Fruit fly (Drosophila melanogaster): ENCODE results near the gene aay.

The aay gene

DNA sequence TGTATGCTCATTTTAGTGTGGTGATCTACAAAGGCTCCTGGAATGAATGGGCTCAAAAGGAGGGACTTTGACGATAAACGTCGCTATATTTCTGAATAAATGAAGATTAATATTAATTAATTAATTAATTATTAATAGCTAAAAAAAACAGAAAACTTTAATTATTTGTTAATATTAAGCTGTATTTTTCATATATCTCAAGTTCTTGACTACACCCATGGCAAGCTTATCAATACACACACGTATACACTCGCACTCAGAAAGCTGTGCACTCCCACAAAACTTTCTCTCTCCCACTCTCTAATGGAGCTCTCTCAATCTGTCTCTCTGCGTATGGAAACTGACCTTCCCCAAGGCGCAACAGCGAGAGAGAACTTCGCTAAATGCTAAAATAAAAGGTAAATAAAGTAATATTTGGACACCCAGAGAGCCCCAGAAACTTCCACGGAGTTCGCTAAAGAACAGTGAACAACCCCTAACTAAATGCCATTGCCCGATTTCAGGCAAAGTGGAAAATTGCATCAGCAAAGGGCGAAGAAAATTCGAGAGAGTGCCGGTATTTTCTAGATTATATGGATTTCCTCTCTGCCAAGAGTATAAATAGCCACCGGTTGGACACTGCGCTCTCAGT lies 49.6 kb upstream of the aay start (continued):
- TF ChIP-seq cad (GFP tag; optimal IDR thresholded peaks at IDR 0.05), result no peak
- no peak for TF ChIP-seq Tbp (GFP tag; optimal IDR thresholded peaks at IDR 0.05)
- TF ChIP-seq NfI (GFP tag; optimal IDR thresholded peaks at IDR 0.05), result peak; percentile 67
- no peak for TF ChIP-seq Dfd (GFP tag; optimal IDR thresholded peaks at IDR 0.05)
- TF ChIP-seq HmgZ (tag; optimal IDR thresholded peaks at IDR 0.05), result peak; percentile 4
- TF ChIP-seq CG16863 (GFP tag; optimal IDR thresholded peaks at IDR 0.05), result peak; percentile 13
- TF ChIP-seq Optix (GFP tag; IDR thresholded peaks at IDR 0.05), result peak; percentile 56; the same call in 1 of the 3 replicates
- TF ChIP-seq Nf-YB (GFP tag; optimal IDR thresholded peaks at IDR 0.05), result peak; percentile 30
- TF ChIP-seq sr (GFP tag; IDR thresholded peaks at IDR 0.05), result peak; percentile 23; the same call in 1 of the 3 replicates
- peak; percentile 31 for TF ChIP-seq salm (tag; optimal IDR thresholded peaks at IDR 0.05)
- TF ChIP-seq Neu2 (GFP tag; optimal IDR thresholded peaks at IDR 0.05; ENCODE audit: borderline replicate concordance), result no peak
- TF ChIP-seq CG12299 (tag; optimal IDR thresholded peaks at IDR 0.05), result peak; percentile 12
- peak; percentile 70; the same call in 1 of the 2 replicates for TF ChIP-seq CG14014 (GFP tag; IDR thresholded peaks at IDR 0.05)
- TF ChIP-seq Ets65A (GFP tag), result no peak
- peak; percentile 76 for TF ChIP-seq cwo (GFP tag; optimal IDR thresholded peaks at IDR 0.05)
- TF ChIP-seq CG7928 (GFP tag; optimal IDR thresholded peaks at IDR 0.05), result peak; percentile 33
- peak; percentile 73 for TF ChIP-seq PHDP (tag; optimal IDR thresholded peaks at IDR 0.05)
- no peak for TF ChIP-seq Kr (GFP tag; optimal IDR thresholded peaks at IDR 0.05)
- TF ChIP-seq MBD-R2 (GFP tag; IDR thresholded peaks at IDR 0.05), result peak; percentile 44
- TF ChIP-seq zen2 (GFP tag; IDR thresholded peaks at IDR 0.05; ENCODE audit: partially characterized antibody), result peak; percentile 28; the same call in 1 of the 3 replicates
- TF ChIP-seq Doc2 (GFP tag; IDR thresholded peaks at IDR 0.05), result no peak
- TF ChIP-seq pum (GFP tag; optimal IDR thresholded peaks at IDR 0.05), result no peak
- peak; percentile 58 for TF ChIP-seq CG11696 (GFP tag; IDR thresholded peaks at IDR 0.05)
- TF ChIP-seq danr (GFP tag; IDR thresholded peaks at IDR 0.05), result peak; percentile 69
- no peak for TF ChIP-seq CG13123 (GFP tag; optimal IDR thresholded peaks at IDR 0.05)
- TF ChIP-seq CG9817 (tag; optimal IDR thresholded peaks at IDR 0.05), result peak; percentile 39
- TF ChIP-seq CG42726 (GFP tag; IDR thresholded peaks at IDR 0.05; ENCODE audit: partially characterized antibody), result no peak
- TF ChIP-seq prd (optimal IDR thresholded peaks at IDR 0.05), result no peak
- TF ChIP-seq prd (GFP tag; IDR thresholded peaks at IDR 0.05), result peak; percentile 60
- peak; percentile 75 for TF ChIP-seq CG31441 (GFP tag; IDR thresholded peaks at IDR 0.05)
- TF ChIP-seq Nf-YA (GFP tag; IDR thresholded peaks at IDR 0.05), result peak; percentile 28; the same call in 1 of the 2 replicates
- no peak for TF ChIP-seq ems (GFP tag; optimal IDR thresholded peaks at IDR 0.05)
- peak; percentile 49 for TF ChIP-seq CG12155 (GFP tag; optimal IDR thresholded peaks at IDR 0.05)
- TF ChIP-seq CG11398 (GFP tag; optimal IDR thresholded peaks at IDR 0.05), result no peak
- peak; percentile 43 for TF ChIP-seq tin (GFP tag; optimal IDR thresholded peaks at IDR 0.05)
- TF ChIP-seq Meics (GFP tag; optimal IDR thresholded peaks at IDR 0.05), result peak; percentile 71
- TF ChIP-seq CG10366 (GFP tag; IDR thresholded peaks at IDR 0.05), result peak; percentile 49
- no peak for TF ChIP-seq CG15073 (GFP tag; optimal IDR thresholded peaks at IDR 0.05)
- no peak for TF ChIP-seq CG11560 (tag; IDR thresholded peaks at IDR 0.05)
- peak; percentile 79 for TF ChIP-seq Hmr (GFP tag; optimal IDR thresholded peaks at IDR 0.05)
- TF ChIP-seq tll (GFP tag; optimal IDR thresholded peaks at IDR 0.05), result no peak
- no peak for TF ChIP-seq Dref (GFP tag; IDR thresholded peaks at IDR 0.05)
- no peak for TF ChIP-seq CG14860 (GFP tag; IDR thresholded peaks at IDR 0.05; ENCODE audit: partially characterized antibody)
- TF ChIP-seq Spps (tag; optimal IDR thresholded peaks at IDR 0.05), result peak; percentile 46
- TF ChIP-seq shn (GFP tag; optimal IDR thresholded peaks at IDR 0.05), result no peak
- peak; percentile 17 for TF ChIP-seq bab2 (GFP tag; optimal IDR thresholded peaks at IDR 0.05)
- peak; percentile 63 for TF ChIP-seq abd-A (tag; optimal IDR thresholded peaks at IDR 0.05)
- no peak for TF ChIP-seq CG3838 (GFP tag; optimal IDR thresholded peaks at IDR 0.05)
- TF ChIP-seq Bgb (GFP tag; IDR thresholded peaks at IDR 0.05; ENCODE audit: partially characterized antibody), result no peak; the same call in 1 of the 2 replicates
- TF ChIP-seq grn (GFP tag; optimal IDR thresholded peaks at IDR 0.05), result no peak

All from whole organism, embryonic.